Fruit fly (Drosophila melanogaster): ENCODE data around the gene ttm2.

Gene ttm2

DNA sequence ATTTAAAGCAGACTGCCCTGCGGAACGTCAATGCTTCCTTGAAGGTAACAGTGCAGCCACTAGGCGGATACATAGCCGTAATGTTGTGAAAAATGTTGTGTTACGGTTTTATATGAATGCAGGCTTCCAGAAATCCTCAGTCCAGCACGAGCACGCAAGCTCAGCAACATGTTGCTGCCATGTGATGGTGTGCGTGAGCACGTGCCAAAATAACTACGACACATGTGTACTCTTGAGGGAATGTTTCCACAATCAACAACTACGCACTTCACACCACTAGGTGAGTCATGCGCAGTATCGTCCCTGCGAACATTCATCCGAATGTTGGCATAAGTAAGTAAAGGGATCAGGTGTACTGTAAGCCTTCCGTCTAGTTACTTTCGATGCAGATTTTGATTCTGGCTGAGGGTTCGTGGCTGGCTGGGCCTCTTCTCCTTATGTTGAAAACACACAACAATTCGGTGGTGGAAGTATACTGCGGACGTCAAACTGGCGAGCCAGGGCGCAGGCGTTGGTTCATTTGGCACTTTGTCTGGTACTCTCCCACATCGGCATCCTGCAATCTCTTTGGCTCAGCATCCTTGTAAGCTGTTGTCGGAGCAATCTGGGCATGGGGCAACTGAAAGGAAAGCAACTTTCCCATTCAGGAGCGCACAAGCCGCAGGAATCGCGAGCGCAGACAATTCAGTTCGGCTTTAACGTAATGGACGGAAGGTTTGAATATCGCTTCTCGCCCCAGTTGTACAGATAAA lies 2.0 kb downstream of the ttm2 start, which contains the start of gene RhoGEF3 (continued):
- TF ChIP-seq Sox102F (GFP tag; optimal IDR thresholded peaks at IDR 0.05), result no peak
- no peak for TF ChIP-seq Hmx (GFP tag; optimal IDR thresholded peaks at IDR 0.05)
- TF ChIP-seq prd (optimal IDR thresholded peaks at IDR 0.05), result no peak
- TF ChIP-seq prd (GFP tag; IDR thresholded peaks at IDR 0.05), result no peak
- TF ChIP-seq disco-r (GFP tag; optimal IDR thresholded peaks at IDR 0.05), result no peak
- TF ChIP-seq Deaf1 (tag; optimal IDR thresholded peaks at IDR 0.05), result peak; percentile 57
- no peak for TF ChIP-seq ash1 (GFP tag; optimal IDR thresholded peaks at IDR 0.05)
- TF ChIP-seq row (GFP tag; IDR thresholded peaks at IDR 0.05), result no peak
- no peak for TF ChIP-seq ranshi (GFP tag; IDR thresholded peaks at IDR 0.05)
- TF ChIP-seq bbx (GFP tag; IDR thresholded peaks at IDR 0.05; ENCODE audit: partially characterized antibody), result no peak
- TF ChIP-seq onecut (GFP tag; IDR thresholded peaks at IDR 0.05), result no peak
- TF ChIP-seq Abd-B (GFP tag; optimal IDR thresholded peaks at IDR 0.05), result no peak
- TF ChIP-seq Aef1 (GFP tag; IDR thresholded peaks at IDR 0.05), result no peak
- TF ChIP-seq CG2199 (GFP tag; IDR thresholded peaks at IDR 0.05), result 0 out of 3 replicates have a peak, but pooled peaks have one; percentile 30
- TF ChIP-seq CG7556 (GFP tag; optimal IDR thresholded peaks at IDR 0.05), result no peak
- TF ChIP-seq CG17186 (GFP tag; optimal IDR thresholded peaks at IDR 0.05), result no peak
- TF ChIP-seq CG9932 (GFP tag; IDR thresholded peaks at IDR 0.05), result no peak
- no peak for TF ChIP-seq CG12155 (GFP tag; optimal IDR thresholded peaks at IDR 0.05)
- TF ChIP-seq slou (GFP tag; optimal IDR thresholded peaks at IDR 0.05), result no peak
- no peak for TF ChIP-seq CG13424 (tag; optimal IDR thresholded peaks at IDR 0.05)
- TF ChIP-seq Med (GFP tag), result peak; percentile 23
- TF ChIP-seq zen2 (GFP tag; IDR thresholded peaks at IDR 0.05; ENCODE audit: partially characterized antibody), result no peak
- TF ChIP-seq CG6254 (GFP tag; optimal IDR thresholded peaks at IDR 0.05), result no peak
- TF ChIP-seq twi (tag; optimal IDR thresholded peaks at IDR 0.05), result peak; percentile 79
- no peak for TF ChIP-seq CG12219 (GFP tag; optimal IDR thresholded peaks at IDR 0.05)
- TF ChIP-seq Taf1 (GFP tag; IDR thresholded peaks at IDR 0.05), result no peak
- no peak for TF ChIP-seq Nf-YA (GFP tag; IDR thresholded peaks at IDR 0.05)
- no peak for TF ChIP-seq Dip2 (GFP tag; IDR thresholded peaks at IDR 0.05)
- no peak for TF ChIP-seq CG5953 (GFP tag; IDR thresholded peaks at IDR 0.05)
- no peak for TF ChIP-seq lola (GFP tag; optimal IDR thresholded peaks at IDR 0.05)
- no peak for TF ChIP-seq MESR4 (GFP tag; optimal IDR thresholded peaks at IDR 0.05)
- TF ChIP-seq ftz-f1 (GFP tag; optimal IDR thresholded peaks at IDR 0.05), result no peak
- no peak for TF ChIP-seq CG12744 (GFP tag; optimal IDR thresholded peaks at IDR 0.05)
- TF ChIP-seq CG4424 (GFP tag; optimal IDR thresholded peaks at IDR 0.05), result no peak
- TF ChIP-seq mirr (GFP tag; optimal IDR thresholded peaks at IDR 0.05), result no peak
- no peak for TF ChIP-seq CG10321 (GFP tag; IDR thresholded peaks at IDR 0.05)

dm6 chr3L:282276-282675 lies 7.3 kb downstream of the ttm2 start:
- TF ChIP-seq Blimp-1 (GFP tag; optimal IDR thresholded peaks at IDR 0.05) (no peak), abd-A (tag; optimal IDR thresholded peaks at IDR 0.05) (peak; percentile 61), chinmo (GFP tag; IDR thresholded peaks at IDR 0.05; ENCODE audit: partially characterized antibody) (0 out of 4 replicates have a peak, but pooled peaks have one; percentile 51), lbe (GFP tag; optimal IDR thresholded peaks at IDR 0.05) (no peak), Hr78 (GFP tag; optimal IDR thresholded peaks at IDR 0.05) (peak in 1 of 2 experiments; percentile 91), Med (GFP tag) (peak; percentile 72), Rfx (GFP tag; IDR thresholded peaks at IDR 0.05) (0 out of 2 replicates have a peak, but pooled peaks have one; percentile 24), kah (GFP tag; optimal IDR thresholded peaks at IDR 0.05) (peak; percentile 58), CG34224 (GFP tag; IDR thresholded peaks at IDR 0.05; ENCODE audit: partially characterized antibody) (peak; percentile 54; the same call in 1 of the 3 replicates), z (GFP tag; IDR thresholded peaks at IDR 0.05) (peak; percentile 44; the same call in 1 of the 3 replicates), CG1602 (GFP tag; optimal IDR thresholded peaks at IDR 0.05) (no peak), prd (optimal IDR thresholded peaks at IDR 0.05) (no peak), prd (GFP tag; IDR thresholded peaks at IDR 0.05) (no peak), unc-4 (GFP tag; IDR thresholded peaks at IDR 0.05; ENCODE audit: partially characterized antibody) (peak; percentile 30; the same call in 1 of the 2 replicates), Doc2 (GFP tag; IDR thresholded peaks at IDR 0.05) (no peak), CTCF (GFP tag; optimal IDR thresholded peaks at IDR 0.05) (no peak), Tbp (GFP tag; optimal IDR thresholded peaks at IDR 0.05) (no peak), crol (GFP tag; IDR thresholded peaks at IDR 0.05) (peak; percentile 94), ftz-f1 (GFP tag; optimal IDR thresholded peaks at IDR 0.05) (peak; percentile 56)
